Worm (Caenorhabditis elegans): ENCODE data around the gene his-61.

his-61 gene

DNA sequence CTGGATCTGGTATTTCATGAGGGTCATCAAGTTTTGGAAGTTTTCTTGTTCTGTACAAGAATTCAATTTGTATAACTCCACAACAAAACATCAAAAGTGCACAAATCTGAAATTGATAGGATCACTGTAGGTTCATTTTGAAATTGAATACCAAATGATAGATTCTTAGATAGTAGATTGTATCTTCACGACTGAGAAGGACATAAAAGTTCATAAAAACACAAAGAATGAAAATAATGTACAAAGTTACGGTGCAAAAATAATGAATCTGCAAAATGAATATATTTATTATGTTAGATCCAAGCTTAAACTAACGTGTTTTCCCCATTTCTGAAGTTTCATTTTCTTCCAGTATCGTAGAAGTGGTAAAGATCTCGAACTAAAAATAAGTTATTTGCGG lies 14.9 kb upstream of the his-61 start:
- TF ChIP-seq nhr-25 (tag; optimal IDR thresholded peaks at IDR 0.05; ENCODE audit: borderline replicate concordance, insufficient read depth) (no peak), madf-9 (GFP tag; conservative IDR thresholded peaks at IDR 0.05) (no peak), lin-38 (GFP tag; IDR thresholded peaks at IDR 0.05) (no peak), egl-27 (tag; optimal IDR thresholded peaks at IDR 0.05) (no peak), fkh-10 (GFP tag; optimal IDR thresholded peaks at IDR 0.05) (no peak), nhr-111 (GFP tag; optimal IDR thresholded peaks at IDR 0.05) (no peak), F49E8.2 (tag; optimal IDR thresholded peaks at IDR 0.05; ENCODE audit: borderline replicate concordance) (no peak), lsy-2 (tag; optimal IDR thresholded peaks at IDR 0.05) (no peak), tag-97 (GFP tag; IDR thresholded peaks at IDR 0.05) (no peak), lin-29 (GFP tag; IDR thresholded peaks at IDR 0.05) (no peak), nhr-42 (GFP tag; IDR thresholded peaks at IDR 0.05) (no peak), ama-1 (optimal IDR thresholded peaks at IDR 0.05) (no peak), madf-5 (GFP tag; IDR thresholded peaks at IDR 0.05) (no peak), Y48G9A.11 (GFP tag; IDR thresholded peaks at IDR 0.05) (no peak), ceh-32 (tag; optimal IDR thresholded peaks at IDR 0.05; ENCODE audit: poor library complexity) (no peak), mdt-29 (GFP tag; IDR thresholded peaks at IDR 0.05) (no peak)

DNA sequence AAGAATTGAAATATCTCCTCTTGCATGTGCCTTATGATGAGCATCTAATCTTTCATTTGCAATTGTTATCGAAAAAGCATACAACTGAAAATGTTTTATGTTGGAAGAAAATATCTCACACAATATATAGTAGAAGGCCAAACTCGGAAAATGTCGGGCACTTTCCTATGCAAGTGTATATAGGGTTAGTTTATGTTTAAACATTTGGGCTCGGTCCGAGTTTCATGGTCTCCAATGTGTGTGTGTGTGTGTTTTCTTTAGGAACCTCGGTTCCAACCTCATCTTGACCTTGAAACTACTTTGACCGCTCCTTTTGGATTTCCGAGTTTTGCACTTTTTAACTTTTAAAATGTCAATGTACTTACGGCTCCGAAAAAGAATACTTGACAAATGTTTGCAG lies 13.3 kb upstream of the his-61 start:
- TF ChIP-seq lin-15B (tag; optimal IDR thresholded peaks at IDR 0.05) (no peak), hlh-11 (tag; optimal IDR thresholded peaks at IDR 0.05) (no peak), F26F4.8 (GFP tag; conservative IDR thresholded peaks at IDR 0.05) (peak; percentile 61; the same call in 1 of the 2 replicates), daf-19 (GFP tag; conservative IDR thresholded peaks at IDR 0.05) (0 out of 2 replicates have a peak, but pooled peaks have one; percentile 18), aha-1 (tag) (peak; percentile 55), spr-1 (tag; optimal IDR thresholded peaks at IDR 0.05) (no peak), mdl-1 (tag; optimal IDR thresholded peaks at IDR 0.05) (no peak), arid-1 (GFP tag; conservative IDR thresholded peaks at IDR 0.05) (0 out of 2 replicates have a peak, but pooled peaks have one; percentile 33), dmd-8 (GFP tag; IDR thresholded peaks at IDR 0.05) (0 out of 2 replicates have a peak, but pooled peaks have one; percentile 15), daf-16 (GFP tag; optimal IDR thresholded peaks at IDR 0.05) (peak in 1 of 2 experiments; percentile 19), daf-16 (tag; optimal IDR thresholded peaks at IDR 0.05) (no peak), nhr-48 (tag; optimal IDR thresholded peaks at IDR 0.05) (no peak), php-3 (GFP tag; IDR thresholded peaks at IDR 0.05) (no peak), zfp-3 (GFP tag; conservative IDR thresholded peaks at IDR 0.05) (no peak), duxl-1 (tag; optimal IDR thresholded peaks at IDR 0.05; ENCODE audit: poor library complexity) (no peak), lim-7 (GFP tag; IDR thresholded peaks at IDR 0.05) (no peak; the same call in 1 of the 2 replicates), snpc-4 (tag; optimal IDR thresholded peaks at IDR 0.05) (peak; percentile 49), lin-39 (tag; optimal IDR thresholded peaks at IDR 0.05) (no peak), dve-1 (tag; optimal IDR thresholded peaks at IDR 0.05; ENCODE audit: insufficient read depth) (peak; percentile 14), hmg-1.1 (GFP tag; IDR thresholded peaks at IDR 0.05) (no peak), zag-1 (tag; optimal IDR thresholded peaks at IDR 0.05) (no peak)

DNA sequence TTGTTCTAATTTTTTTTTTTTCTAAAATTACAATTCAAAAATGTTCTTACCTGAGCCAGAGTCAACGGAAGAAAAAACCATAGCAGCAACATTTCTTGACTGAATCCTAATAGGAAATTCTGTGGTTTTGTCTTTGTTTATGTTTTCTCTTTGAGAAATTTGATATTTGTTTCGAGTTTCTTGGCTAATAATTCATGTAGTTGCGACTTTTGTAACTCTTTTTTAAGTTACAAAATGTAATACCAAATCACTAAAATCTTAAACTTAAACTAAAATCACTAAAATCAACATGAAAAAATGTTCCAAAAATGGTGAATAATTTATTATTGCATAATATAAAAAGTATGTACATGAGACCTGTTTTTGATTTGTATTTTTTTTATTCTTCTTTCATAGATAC lies 11.7 kb upstream of the his-61 start, which contains the start of gene egas-4:
egas-4 (minus strand) TSS at position 101 of the 400 bp plus-strand sequence.
- TF ChIP-seq jun-1 (tag; optimal IDR thresholded peaks at IDR 0.05): no peak
- no peak for TF ChIP-seq arid-1 (GFP tag; conservative IDR thresholded peaks at IDR 0.05)
- TF ChIP-seq saeg-2 (GFP tag; IDR thresholded peaks at IDR 0.05): no peak
